Worm (Caenorhabditis elegans) whole organism, early embryonic: ENCODE results near the gene F56C4.1.

ENCODE experiments used
- B0310.2 ChIP-seq: sonication (generic microtip); optimal IDR thresholded peaks from 2 replicates; lab custom pipeline; 2016; ENCODE audit warnings: mild to moderate bottlenecking, missing genetic modification characterization, missing compliant biosample characterization
- F13C5.2 ChIP-seq: sonication (generic microtip); optimal IDR thresholded peaks from 2 replicates; lab custom pipeline; 2017; ENCODE audit warnings: mild to moderate bottlenecking, missing genetic modification characterization, inconsistent platforms, missing compliant biosample characterization
- aly-1 ChIP-seq: sonication (generic microtip); optimal IDR thresholded peaks from 2 replicates; lab custom pipeline; 2016; ENCODE audit warnings: missing genetic modification characterization, missing compliant biosample characterization
- ama-1 ChIP-seq: fragments of 150-350 bp; optimal IDR thresholded peaks from 2 replicates; lab custom pipeline; 2014
- ceh-13 ChIP-seq: fragments of 200-800 bp; sonication (Bioruptor generic); optimal IDR thresholded peaks from 2 replicates; lab custom pipeline; 2018; ENCODE audit warnings: mild to moderate bottlenecking, missing genetic modification characterization, missing compliant biosample characterization
- ceh-36 ChIP-seq: sonication (generic microtip); optimal IDR thresholded peaks from 2 replicates; lab custom pipeline; 2016; ENCODE audit warnings: missing genetic modification characterization, inconsistent platforms, missing compliant biosample characterization
- ets-7 ChIP-seq: sonication (generic microtip); optimal IDR thresholded peaks from 2 replicates; lab custom pipeline; 2016; ENCODE audit warnings: missing genotype, missing genetic modification characterization, missing compliant biosample characterization
- flt-1 ChIP-seq: fragments of 200-800 bp; sonication (Bioruptor generic); IDR thresholded peaks from 2 replicates; pipeline ENCODE4 v1.3.6; 2022; ENCODE audit warnings: missing genetic modification characterization, missing compliant biosample characterization
- hmbx-1 ChIP-seq: sonication (generic microtip); optimal IDR thresholded peaks from 2 replicates; lab custom pipeline; 2016; ENCODE audit warnings: mild to moderate bottlenecking, missing genetic modification characterization, missing compliant biosample characterization
- hmg-4 ChIP-seq: fragments of 200-800 bp; sonication (Bioruptor generic); optimal IDR thresholded peaks from 2 replicates; lab custom pipeline; 2018; ENCODE audit warnings: mild to moderate bottlenecking, missing genetic modification characterization, missing compliant biosample characterization
- hnd-1 ChIP-seq: sonication (generic microtip); optimal IDR thresholded peaks from 2 replicates; lab custom pipeline; 2016; ENCODE audit warnings: missing genetic modification characterization, missing compliant biosample characterization
- pes-1 ChIP-seq: fragments of 200-800 bp; sonication (Bioruptor generic); IDR thresholded peaks from 2 replicates; pipeline ENCODE4 v1.3.6; 2022; ENCODE audit warnings: missing genetic modification reagents, missing genetic modification characterization, missing compliant biosample characterization
- scrt-1 ChIP-seq: fragments of 200-800 bp; sonication (Bioruptor generic); IDR thresholded peaks from 2 replicates; pipeline ENCODE4 v1.3.6; 2022; ENCODE audit warnings: missing genetic modification characterization, missing compliant biosample characterization
- sea-1 ChIP-seq: fragments of 200-800 bp; sonication (Bioruptor generic); conservative IDR thresholded peaks from 2 replicates; pipeline ENCODE4 v1.3.6; 2022; ENCODE audit warnings: missing genetic modification characterization, missing compliant biosample characterization
- tbx-11 ChIP-seq: fragments of 200-800 bp; sonication (Bioruptor generic); IDR thresholded peaks from 2 replicates; pipeline ENCODE4 v1.3.6; 2022; ENCODE audit warnings: missing genetic modification characterization, missing compliant biosample characterization
- tbx-37 ChIP-seq: fragments of 200-800 bp; sonication (Bioruptor generic); conservative IDR thresholded peaks from 2 replicates; pipeline ENCODE4 v1.3.6; 2022; ENCODE audit warnings: missing genetic modification reagents, missing genetic modification characterization, missing compliant biosample characterization
- tra-4 ChIP-seq: sonication (generic microtip); optimal IDR thresholded peaks from 2 replicates; lab custom pipeline; 2017; ENCODE audit warnings: missing genetic modification characterization, missing compliant biosample characterization

F56C4.1 gene

DNA sequence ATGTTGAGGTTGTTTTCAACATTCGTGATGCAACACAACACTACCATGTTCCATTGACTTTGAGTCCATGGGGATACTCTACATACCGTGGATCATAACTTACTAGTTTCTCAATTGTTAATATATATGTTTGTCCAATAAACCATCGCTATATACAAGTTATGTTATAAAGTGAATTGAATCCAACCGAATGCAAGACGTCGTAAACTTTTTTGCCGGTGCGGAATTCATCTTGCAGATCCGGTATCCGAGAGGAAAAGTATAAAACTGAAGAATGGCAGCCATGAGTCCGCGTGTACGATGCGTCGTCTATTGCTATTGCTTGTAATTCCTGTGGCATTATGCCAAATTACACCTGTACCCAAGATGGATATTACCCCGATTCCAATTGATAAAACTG is 28.5 kb upstream of the F56C4.1 start, which contains the start of gene R09H10.6:
TSS of gene R09H10.6 (plus strand) at position 301 of the 400 bp plus-strand sequence.
- TF ChIP-seq sea-1 (GFP tag; lab: Robert Waterston, UW) (no peak), ceh-36 (tag; lab: Kevin White, UChicago) (no peak), hmbx-1 (tag; lab: Kevin White, UChicago) (no peak), tbx-11 (GFP tag; lab: Robert Waterston, UW) (no peak), ets-7 (tag; lab: Kevin White, UChicago) (no peak), flt-1 (GFP tag; lab: Robert Waterston, UW) (no peak), tbx-37 (GFP tag; lab: Robert Waterston, UW) (no peak), ceh-13 (GFP tag; lab: Kevin White, UChicago) (no peak), hnd-1 (no peak)

DNA sequence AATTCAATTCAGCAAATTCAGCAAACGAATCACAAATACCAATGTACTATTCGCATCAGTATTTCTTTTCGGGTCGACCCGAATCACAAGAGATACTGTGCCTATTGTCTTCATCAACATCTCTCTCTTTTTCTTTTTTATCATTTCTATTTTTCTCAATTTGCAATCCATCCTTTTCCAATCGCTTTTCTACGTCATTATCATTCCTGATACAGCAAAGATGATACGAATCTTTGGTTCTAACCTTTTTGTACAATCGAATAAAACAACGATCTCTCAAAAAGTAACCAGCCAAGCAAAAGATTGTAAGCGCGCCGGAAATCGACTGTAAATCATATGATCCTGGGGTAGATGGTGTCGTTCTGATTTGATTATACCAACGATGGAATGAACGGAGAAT is 26.8 kb upstream of the F56C4.1 start:
- TF ChIP-seq hnd-1 (no peak), ama-1 (lab: Kevin White, UChicago) (no peak), sea-1 (GFP tag; lab: Robert Waterston, UW) (no peak), aly-1 (no peak), tra-4 (tag; lab: Kevin White, UChicago) (no peak), hmg-4 (GFP tag; lab: Kevin White, UChicago) (no peak), scrt-1 (no peak), hmbx-1 (tag; lab: Kevin White, UChicago) (no peak), B0310.2 (tag; lab: Kevin White, UChicago) (no peak), ceh-13 (GFP tag; lab: Kevin White, UChicago) (no peak), F13C5.2 (tag; lab: Kevin White, UChicago) (no peak), flt-1 (GFP tag; lab: Robert Waterston, UW) (no peak)

DNA sequence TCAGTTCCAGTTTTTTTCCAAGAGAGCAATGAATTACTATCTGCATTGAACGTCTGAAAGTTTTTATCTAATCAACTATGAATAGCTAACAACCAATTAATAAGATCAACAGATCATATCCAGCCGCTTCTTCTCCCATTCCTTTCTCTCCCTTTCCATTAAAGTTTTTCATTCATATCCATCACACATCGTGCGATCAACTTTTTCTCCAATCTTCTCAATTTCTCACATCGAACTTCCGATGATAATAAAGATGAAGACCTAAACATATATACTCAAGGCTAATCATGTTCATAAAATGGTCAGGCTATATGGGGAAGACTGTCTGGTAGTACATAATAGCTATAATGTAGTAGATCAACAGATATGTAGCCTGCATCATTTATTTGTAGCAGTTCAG is 24.5 kb upstream of the F56C4.1 start:
- TF ChIP-seq tbx-11 (GFP tag; lab: Robert Waterston, UW): no peak
- no peak for TF ChIP-seq scrt-1
- TF ChIP-seq ceh-13 (GFP tag; lab: Kevin White, UChicago): no peak
- no peak for TF ChIP-seq ets-7 (tag; lab: Kevin White, UChicago)
- no peak for TF ChIP-seq B0310.2 (tag; lab: Kevin White, UChicago)
- TF ChIP-seq F13C5.2 (tag; lab: Kevin White, UChicago): no peak
- no peak for TF ChIP-seq sea-1 (GFP tag; lab: Robert Waterston, UW)
- no peak for TF ChIP-seq hmbx-1 (tag; lab: Kevin White, UChicago)
- TF ChIP-seq hmg-4 (GFP tag; lab: Kevin White, UChicago): no peak
- no peak for TF ChIP-seq tbx-37 (GFP tag; lab: Robert Waterston, UW)
- no peak for TF ChIP-seq hnd-1
- no peak for TF ChIP-seq tra-4 (tag; lab: Kevin White, UChicago)
- TF ChIP-seq ama-1 (lab: Kevin White, UChicago): no peak
- no peak for TF ChIP-seq flt-1 (GFP tag; lab: Robert Waterston, UW)
- TF ChIP-seq ceh-36 (tag; lab: Kevin White, UChicago): no peak

DNA sequence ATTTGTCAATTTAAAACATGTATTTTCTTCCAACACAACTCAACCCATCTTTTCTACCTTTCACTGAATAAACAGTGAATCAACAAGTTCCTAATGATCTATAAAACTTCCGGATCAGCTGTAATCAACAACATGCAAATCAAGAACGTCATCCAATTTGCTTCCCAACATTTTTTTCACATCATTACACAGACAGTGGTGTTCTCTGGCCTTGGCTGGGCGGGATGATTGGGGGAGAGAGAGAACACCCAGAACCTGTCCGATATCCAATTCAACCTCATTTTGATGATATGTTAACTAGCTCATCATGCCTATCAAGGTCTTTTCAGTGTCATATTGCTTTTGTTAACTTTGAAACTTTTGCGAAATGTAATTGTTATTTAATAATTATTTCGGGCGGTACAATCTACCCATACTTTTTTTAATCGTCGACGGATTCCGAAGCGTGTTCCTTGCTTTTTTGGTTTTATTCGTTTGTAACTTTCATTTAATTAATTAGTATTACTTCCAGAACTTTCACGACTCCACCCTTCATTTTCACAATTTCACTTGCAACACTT is 21.8 kb upstream of the F56C4.1 start, which contains the start of gene ptr-14:
TSS of gene ptr-14 (plus strand) at position 510 of the 560 bp plus-strand sequence.
- TF ChIP-seq ets-7 (tag; lab: Kevin White, UChicago) (no peak), tbx-37 (GFP tag; lab: Robert Waterston, UW) (no peak), sea-1 (GFP tag; lab: Robert Waterston, UW) (no peak), flt-1 (GFP tag; lab: Robert Waterston, UW) (no peak), hmg-4 (GFP tag; lab: Kevin White, UChicago) (no peak), tra-4 (tag; lab: Kevin White, UChicago) (no peak), aly-1 (no peak), ceh-36 (tag; lab: Kevin White, UChicago) (no peak), pes-1 (no peak), hnd-1 (no peak), ama-1 (lab: Kevin White, UChicago) (no peak), ceh-13 (GFP tag; lab: Kevin White, UChicago) (no peak), tbx-11 (GFP tag; lab: Robert Waterston, UW) (no peak), scrt-1 (no peak), F13C5.2 (tag; lab: Kevin White, UChicago) (no peak)

DNA sequence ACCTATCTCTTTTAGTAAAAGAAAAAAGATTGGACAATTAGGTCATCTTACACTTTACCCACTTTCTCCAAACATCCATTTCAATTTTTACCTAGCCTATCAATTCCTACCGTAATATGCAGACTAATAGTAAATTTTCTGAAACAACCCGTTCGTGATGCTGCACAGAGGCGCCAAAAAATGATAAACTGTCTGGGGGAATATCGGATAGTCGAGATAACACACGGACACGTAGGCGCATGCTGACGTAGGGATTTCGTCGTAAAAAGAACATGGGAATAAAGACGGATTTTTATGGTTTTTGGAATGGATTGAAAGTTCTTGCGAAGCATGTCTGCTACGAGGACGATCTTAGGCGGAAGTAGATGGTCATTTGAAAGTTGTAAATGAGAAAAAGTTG is 20.4 kb upstream of the F56C4.1 start:
- TF ChIP-seq B0310.2 (tag; lab: Kevin White, UChicago) (no peak), flt-1 (GFP tag; lab: Robert Waterston, UW) (no peak), hmg-4 (GFP tag; lab: Kevin White, UChicago) (no peak), scrt-1 (no peak)

DNA sequence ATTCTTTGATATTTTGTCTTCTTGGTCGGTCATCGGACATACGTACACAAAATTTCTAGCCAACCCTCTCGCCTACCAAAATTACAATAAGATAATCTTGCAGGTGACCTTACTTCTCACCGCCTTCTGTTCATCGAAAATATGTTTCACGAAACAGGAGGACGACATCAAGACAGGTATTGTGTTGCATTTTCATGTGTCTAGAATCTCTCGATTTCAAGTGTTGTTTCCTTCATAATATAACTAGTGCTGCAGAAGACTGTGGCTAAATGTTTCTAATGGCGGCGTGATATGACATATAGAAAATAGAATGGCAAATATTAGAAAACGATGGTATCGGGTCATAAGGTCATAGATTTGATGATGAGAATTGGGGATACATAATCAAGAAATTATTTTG is 19.6 kb upstream of the F56C4.1 start:
- no peak for TF ChIP-seq flt-1 (GFP tag; lab: Robert Waterston, UW)
- no peak for TF ChIP-seq tbx-11 (GFP tag; lab: Robert Waterston, UW)
- TF ChIP-seq B0310.2 (tag; lab: Kevin White, UChicago): no peak
- no peak for TF ChIP-seq ceh-36 (tag; lab: Kevin White, UChicago)
- TF ChIP-seq tbx-37 (GFP tag; lab: Robert Waterston, UW): no peak
- no peak for TF ChIP-seq pes-1
- TF ChIP-seq sea-1 (GFP tag; lab: Robert Waterston, UW): no peak
- TF ChIP-seq hmbx-1 (tag; lab: Kevin White, UChicago): no peak
- TF ChIP-seq aly-1: no peak
- no peak for TF ChIP-seq F13C5.2 (tag; lab: Kevin White, UChicago)
- TF ChIP-seq hmg-4 (GFP tag; lab: Kevin White, UChicago): no peak

DNA sequence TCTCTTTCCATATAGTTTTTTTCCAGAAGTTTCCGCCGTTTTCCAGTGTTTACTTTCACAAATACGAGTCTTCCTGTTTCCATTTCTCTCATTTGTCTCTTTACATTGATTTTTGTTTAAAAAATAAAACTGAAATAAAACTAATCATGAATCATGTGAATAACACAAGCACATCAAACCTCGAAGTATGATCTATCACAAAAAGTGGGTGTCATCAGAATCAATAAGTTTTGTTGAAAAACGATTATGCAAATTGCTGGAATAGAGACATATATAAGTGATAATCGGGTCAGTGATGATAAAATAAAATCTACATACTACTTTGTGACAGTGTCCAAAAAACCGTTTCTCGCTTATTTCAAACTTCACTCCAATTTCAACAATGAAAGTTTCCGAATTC is 15.9 kb upstream of the F56C4.1 start, which contains the start of gene R09H10.7:
TSS of gene R09H10.7 (plus strand) at position 301 of the 400 bp plus-strand sequence.
- TF ChIP-seq hnd-1: no peak
- no peak for TF ChIP-seq pes-1
- no peak for TF ChIP-seq flt-1 (GFP tag; lab: Robert Waterston, UW)
- TF ChIP-seq B0310.2 (tag; lab: Kevin White, UChicago): no peak
- TF ChIP-seq F13C5.2 (tag; lab: Kevin White, UChicago): no peak
- no peak for TF ChIP-seq ceh-13 (GFP tag; lab: Kevin White, UChicago)
- TF ChIP-seq tbx-11 (GFP tag; lab: Robert Waterston, UW): no peak
- TF ChIP-seq ceh-36 (tag; lab: Kevin White, UChicago): no peak
- TF ChIP-seq aly-1: no peak
- TF ChIP-seq sea-1 (GFP tag; lab: Robert Waterston, UW): no peak
- TF ChIP-seq tbx-37 (GFP tag; lab: Robert Waterston, UW): no peak
- TF ChIP-seq scrt-1: no peak
- no peak for TF ChIP-seq ama-1 (lab: Kevin White, UChicago)
